Worm (Caenorhabditis elegans) whole organism, early embryonic: ENCODE results near the gene F40A3.1.

ENCODE experiments used
- B0310.2 ChIP-seq: sonication (generic microtip); optimal IDR thresholded peaks from 2 replicates; lab custom pipeline; 2016; ENCODE audit warnings: mild to moderate bottlenecking, missing genetic modification characterization, missing compliant biosample characterization
- F13C5.2 ChIP-seq: sonication (generic microtip); optimal IDR thresholded peaks from 2 replicates; lab custom pipeline; 2017; ENCODE audit warnings: mild to moderate bottlenecking, missing genetic modification characterization, inconsistent platforms, missing compliant biosample characterization
- aly-1 ChIP-seq: sonication (generic microtip); optimal IDR thresholded peaks from 2 replicates; lab custom pipeline; 2016; ENCODE audit warnings: missing genetic modification characterization, missing compliant biosample characterization
- ama-1 ChIP-seq: fragments of 150-350 bp; optimal IDR thresholded peaks from 2 replicates; lab custom pipeline; 2014
- ceh-13 ChIP-seq: fragments of 200-800 bp; sonication (Bioruptor generic); optimal IDR thresholded peaks from 2 replicates; lab custom pipeline; 2018; ENCODE audit warnings: mild to moderate bottlenecking, missing genetic modification characterization, missing compliant biosample characterization
- ceh-36 ChIP-seq: sonication (generic microtip); optimal IDR thresholded peaks from 2 replicates; lab custom pipeline; 2016; ENCODE audit warnings: missing genetic modification characterization, inconsistent platforms, missing compliant biosample characterization
- ets-7 ChIP-seq: sonication (generic microtip); optimal IDR thresholded peaks from 2 replicates; lab custom pipeline; 2016; ENCODE audit warnings: missing genotype, missing genetic modification characterization, missing compliant biosample characterization
- flt-1 ChIP-seq: fragments of 200-800 bp; sonication (Bioruptor generic); IDR thresholded peaks from 2 replicates; pipeline ENCODE4 v1.3.6; 2022; ENCODE audit warnings: missing genetic modification characterization, missing compliant biosample characterization
- hmbx-1 ChIP-seq: sonication (generic microtip); optimal IDR thresholded peaks from 2 replicates; lab custom pipeline; 2016; ENCODE audit warnings: mild to moderate bottlenecking, missing genetic modification characterization, missing compliant biosample characterization
- hmg-4 ChIP-seq: fragments of 200-800 bp; sonication (Bioruptor generic); optimal IDR thresholded peaks from 2 replicates; lab custom pipeline; 2018; ENCODE audit warnings: mild to moderate bottlenecking, missing genetic modification characterization, missing compliant biosample characterization
- hnd-1 ChIP-seq: sonication (generic microtip); optimal IDR thresholded peaks from 2 replicates; lab custom pipeline; 2016; ENCODE audit warnings: missing genetic modification characterization, missing compliant biosample characterization
- pes-1 ChIP-seq: fragments of 200-800 bp; sonication (Bioruptor generic); IDR thresholded peaks from 2 replicates; pipeline ENCODE4 v1.3.6; 2022; ENCODE audit warnings: missing genetic modification reagents, missing genetic modification characterization, missing compliant biosample characterization
- scrt-1 ChIP-seq: fragments of 200-800 bp; sonication (Bioruptor generic); IDR thresholded peaks from 2 replicates; pipeline ENCODE4 v1.3.6; 2022; ENCODE audit warnings: missing genetic modification characterization, missing compliant biosample characterization
- sea-1 ChIP-seq: fragments of 200-800 bp; sonication (Bioruptor generic); conservative IDR thresholded peaks from 2 replicates; pipeline ENCODE4 v1.3.6; 2022; ENCODE audit warnings: missing genetic modification characterization, missing compliant biosample characterization
- tbx-11 ChIP-seq: fragments of 200-800 bp; sonication (Bioruptor generic); IDR thresholded peaks from 2 replicates; pipeline ENCODE4 v1.3.6; 2022; ENCODE audit warnings: missing genetic modification characterization, missing compliant biosample characterization
- tbx-37 ChIP-seq: fragments of 200-800 bp; sonication (Bioruptor generic); conservative IDR thresholded peaks from 2 replicates; pipeline ENCODE4 v1.3.6; 2022; ENCODE audit warnings: missing genetic modification reagents, missing genetic modification characterization, missing compliant biosample characterization
- tra-4 ChIP-seq: sonication (generic microtip); optimal IDR thresholded peaks from 2 replicates; lab custom pipeline; 2017; ENCODE audit warnings: missing genetic modification characterization, missing compliant biosample characterization

Gene F40A3.1

DNA sequence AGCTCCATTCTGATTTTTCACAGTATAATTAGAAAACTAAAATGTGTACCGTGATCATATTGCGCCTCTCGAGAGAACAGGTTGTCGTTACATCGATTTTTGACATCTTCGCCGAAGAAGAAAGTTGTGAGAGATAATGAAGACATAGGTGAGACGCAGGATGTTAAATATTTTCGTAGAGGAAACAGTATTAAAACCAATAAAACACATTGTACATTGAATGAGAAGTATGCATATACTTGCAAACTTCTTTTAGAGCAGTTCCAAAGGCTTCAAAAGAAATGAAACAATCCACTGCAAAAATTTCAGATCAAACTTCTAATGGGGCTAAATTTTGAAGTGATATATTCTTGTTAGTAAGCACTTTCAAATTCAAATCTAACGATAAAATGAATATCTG lies 20.6 kb upstream of the F40A3.1 start, which contains the start of gene nipi-4:
nipi-4 (minus strand) TSS at position 101 of the 400 bp plus-strand sequence.
- TF ChIP-seq ceh-13 (GFP tag; lab: Kevin White, UChicago) = no peak
- no peak for TF ChIP-seq sea-1 (GFP tag; lab: Robert Waterston, UW)
- no peak for TF ChIP-seq tbx-11 (GFP tag; lab: Robert Waterston, UW)

DNA sequence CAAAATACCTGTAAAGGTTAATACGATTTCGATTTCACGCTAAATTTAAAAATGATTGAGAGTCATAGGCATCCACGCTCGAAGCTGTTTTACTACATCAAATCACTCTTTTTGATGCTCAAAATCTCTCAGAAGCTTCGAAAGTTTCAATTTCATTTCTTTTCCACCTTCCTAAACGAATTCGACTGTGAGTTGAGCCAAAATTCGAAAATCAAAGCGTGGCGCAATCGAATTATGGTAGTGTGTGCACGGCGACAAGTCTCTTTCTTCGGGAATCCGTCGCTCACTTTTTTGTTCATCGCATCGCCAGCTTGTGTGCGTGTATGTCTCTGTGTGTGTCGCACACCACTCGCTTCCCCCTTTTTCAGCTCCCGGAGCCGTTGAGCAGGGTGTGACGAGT lies 18.4 kb upstream of the F40A3.1 start:
- TF ChIP-seq aly-1 (no peak), tra-4 (tag; lab: Kevin White, UChicago) (no peak), hmbx-1 (no peak), F13C5.2 (tag; lab: Kevin White, UChicago) (no peak), ets-7 (tag; lab: Kevin White, UChicago) (no peak), hmg-4 (GFP tag; lab: Kevin White, UChicago) (no peak), ama-1 (lab: Kevin White, UChicago) (no peak), pes-1 (GFP tag; lab: Robert Waterston, UW) (no peak), tbx-11 (GFP tag; lab: Robert Waterston, UW) (no peak)

DNA sequence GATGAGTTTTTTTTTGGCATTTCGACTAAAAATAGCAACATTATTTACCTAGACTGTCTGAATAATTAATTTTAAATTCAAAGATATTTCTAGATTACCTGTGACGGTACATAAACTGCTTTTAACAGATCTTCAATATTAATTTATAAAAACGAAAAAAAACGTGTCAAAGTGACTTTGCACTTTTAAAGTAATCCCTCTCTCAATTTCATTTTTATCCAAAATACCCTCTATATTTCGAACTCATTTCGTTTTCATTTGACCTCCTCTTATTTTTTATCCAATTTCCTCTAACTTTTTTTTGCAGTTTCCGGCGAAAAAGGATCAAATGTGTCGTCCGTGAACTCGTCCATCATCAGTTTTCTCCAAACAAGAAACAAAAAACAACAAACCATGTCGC lies 15.9 kb upstream of the F40A3.1 start, which contains the start of gene F40A3.4:
F40A3.4 (plus strand) TSS at position 301 of the 400 bp plus-strand sequence.
- TF ChIP-seq hnd-1 (tag; lab: Kevin White, UChicago) (no peak), hmbx-1 (no peak), aly-1 (no peak), tbx-11 (GFP tag; lab: Robert Waterston, UW) (no peak), ceh-36 (tag; lab: Kevin White, UChicago) (no peak), flt-1 (no peak), scrt-1 (GFP tag; lab: Robert Waterston, UW) (no peak), B0310.2 (tag; lab: Kevin White, UChicago) (no peak), F13C5.2 (tag; lab: Kevin White, UChicago) (no peak)

DNA sequence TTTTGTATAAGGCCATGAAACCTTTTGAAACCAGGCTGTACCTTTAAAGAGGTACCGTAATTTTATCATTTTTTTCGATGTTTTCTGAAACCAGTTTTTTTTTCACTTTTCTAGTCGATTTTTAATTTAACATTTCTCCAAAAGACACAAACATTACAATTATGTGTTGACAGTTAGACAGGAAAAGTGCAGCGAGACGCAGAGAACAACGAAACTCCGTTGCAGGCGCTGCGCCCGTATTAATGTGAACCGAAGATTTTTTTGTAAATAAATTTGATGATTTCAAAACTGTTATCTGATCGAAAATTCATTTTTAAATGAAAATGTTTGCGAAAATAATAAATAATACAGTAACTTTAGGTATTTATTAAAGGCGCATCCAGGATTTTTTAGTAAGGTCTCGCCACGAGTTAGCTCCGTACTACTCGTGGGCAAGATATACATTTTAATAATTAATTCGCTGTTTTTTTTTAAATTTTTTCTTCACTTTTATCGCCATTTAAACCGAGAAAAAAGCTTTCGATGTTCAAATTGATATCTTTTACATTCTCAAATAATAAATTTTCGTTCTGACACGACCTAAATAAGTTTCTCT lies 14.4 kb upstream of the F40A3.1 start, which contains the start of gene F40A3.3:
F40A3.3 (plus strand) TSS at position 564 of the 595 bp plus-strand sequence.
- TF ChIP-seq hmg-4 (GFP tag; lab: Kevin White, UChicago) = no peak
- no peak for TF ChIP-seq ceh-13 (GFP tag; lab: Kevin White, UChicago)
- no peak for TF ChIP-seq scrt-1 (GFP tag; lab: Robert Waterston, UW)

DNA sequence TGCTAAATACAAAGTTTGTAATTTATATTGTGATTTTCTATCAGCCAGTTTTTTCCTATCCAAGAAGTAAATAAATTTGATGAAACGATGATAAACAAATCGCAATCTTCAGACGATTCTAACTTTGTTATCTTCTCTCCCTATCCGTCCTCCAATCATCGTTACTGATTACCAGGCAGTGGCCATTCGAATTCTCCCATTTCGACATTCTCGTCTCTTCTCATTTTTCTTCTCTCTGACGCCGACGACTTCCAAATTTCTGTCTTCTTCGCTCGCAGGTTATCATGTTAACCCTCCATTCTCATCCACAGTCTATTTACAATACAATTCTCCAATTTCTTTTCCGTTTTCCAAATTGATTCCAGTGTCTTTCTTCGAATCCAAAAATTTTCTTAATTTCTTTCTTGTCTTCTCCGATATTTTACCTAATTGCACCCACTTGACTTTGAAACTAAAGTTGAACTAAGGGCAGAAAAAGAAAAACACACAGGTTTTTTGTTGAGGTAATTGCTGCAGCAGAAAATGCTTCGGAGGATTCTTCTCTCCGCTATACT lies 12.8 kb upstream of the F40A3.1 start, which contains the start of gene F40A3.2:
F40A3.2 (plus strand) TSS at position 504 of the 554 bp plus-strand sequence.
- TF ChIP-seq ets-7 (tag; lab: Kevin White, UChicago) (no peak), F13C5.2 (tag; lab: Kevin White, UChicago) (no peak), sea-1 (GFP tag; lab: Robert Waterston, UW) (no peak)

DNA sequence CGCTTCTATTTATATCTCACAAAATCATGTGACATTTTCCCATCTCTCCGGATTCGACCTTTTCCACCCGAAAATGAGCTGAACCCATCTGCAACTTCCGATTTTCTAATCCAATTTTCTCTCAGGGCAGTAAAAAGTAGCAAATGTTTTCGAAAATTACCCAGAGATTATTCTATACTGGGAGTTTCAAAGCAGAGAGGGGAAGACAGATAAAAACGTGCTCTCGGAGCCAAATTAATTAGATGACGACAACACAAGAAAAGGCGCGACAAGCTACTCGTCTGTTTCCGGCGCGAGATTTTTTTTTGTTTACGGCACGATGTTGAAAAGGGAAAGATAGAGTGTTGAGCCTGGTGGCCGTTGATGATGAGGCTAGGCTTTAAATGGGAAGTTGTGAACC lies 6.9 kb upstream of the F40A3.1 start:
- TF ChIP-seq tra-4 (tag; lab: Kevin White, UChicago) (no peak), tbx-11 (GFP tag; lab: Robert Waterston, UW) (no peak), ceh-36 (tag; lab: Kevin White, UChicago) (no peak), F13C5.2 (tag; lab: Kevin White, UChicago) (no peak), aly-1 (no peak), sea-1 (GFP tag; lab: Robert Waterston, UW) (no peak), hnd-1 (tag; lab: Kevin White, UChicago) (no peak), tbx-37 (GFP tag; lab: Robert Waterston, UW) (no peak), scrt-1 (GFP tag; lab: Robert Waterston, UW) (no peak), pes-1 (GFP tag; lab: Robert Waterston, UW) (no peak), B0310.2 (tag; lab: Kevin White, UChicago) (no peak), ama-1 (lab: Kevin White, UChicago) (no peak), hmg-4 (GFP tag; lab: Kevin White, UChicago) (no peak), ets-7 (tag; lab: Kevin White, UChicago) (no peak), hmbx-1 (no peak)

DNA sequence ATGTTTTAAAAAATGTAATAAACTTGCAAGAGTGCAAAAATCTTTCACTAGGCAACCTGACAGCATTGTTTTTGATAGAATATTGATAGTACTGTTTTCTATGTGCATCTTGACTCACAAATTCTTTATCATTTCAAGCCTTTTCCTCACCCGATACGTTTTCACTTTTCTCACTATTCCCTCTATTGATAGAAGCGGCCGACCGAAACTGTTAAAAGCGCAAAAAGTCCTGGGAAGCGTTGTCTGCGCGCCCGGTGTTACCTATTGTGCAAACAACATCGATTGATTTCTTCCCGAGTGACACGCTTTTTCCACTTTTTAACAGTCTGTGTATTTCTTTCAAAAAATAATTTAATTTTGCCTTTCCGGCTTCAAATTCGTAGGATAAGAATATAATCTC lies 3.3 kb upstream of the F40A3.1 start:
- TF ChIP-seq F13C5.2 (tag; lab: Kevin White, UChicago) = no peak
- no peak for TF ChIP-seq hnd-1 (tag; lab: Kevin White, UChicago)
- TF ChIP-seq pes-1 (GFP tag; lab: Robert Waterston, UW) = no peak
- TF ChIP-seq hmbx-1 = no peak
- no peak for TF ChIP-seq ceh-13 (GFP tag; lab: Kevin White, UChicago)
- TF ChIP-seq tra-4 (tag; lab: Kevin White, UChicago) = no peak
- no peak for TF ChIP-seq sea-1 (GFP tag; lab: Robert Waterston, UW)
- TF ChIP-seq tbx-11 (GFP tag; lab: Robert Waterston, UW) = no peak

DNA sequence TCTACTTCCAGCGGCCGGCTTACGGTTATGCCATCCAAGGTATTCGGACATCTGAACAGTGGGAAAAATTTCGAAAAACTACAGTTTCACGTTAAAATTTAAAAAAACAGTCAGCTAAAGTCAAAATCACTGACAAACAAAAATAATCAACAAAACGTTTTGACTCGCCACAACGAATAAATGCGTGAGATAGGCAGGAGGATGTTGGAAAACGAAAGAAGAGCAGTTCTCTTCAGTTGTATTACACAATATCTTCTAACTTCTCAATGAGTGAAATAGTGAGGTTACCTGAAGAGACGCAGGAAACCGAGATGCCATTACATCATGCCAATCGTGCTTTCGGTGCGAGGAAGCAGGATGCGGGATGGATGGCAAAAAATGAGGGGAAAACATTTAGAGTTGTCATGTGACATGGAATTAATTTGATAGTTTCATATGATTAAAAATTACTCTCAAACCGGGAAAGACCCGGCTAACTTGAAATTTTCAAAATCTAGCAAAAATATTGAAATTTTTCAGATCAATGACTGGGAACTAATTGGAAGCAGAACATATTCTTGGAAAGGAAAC lies 2.6 kb downstream of the F40A3.1 start, which contains the start of gene F40A3.6:
F40A3.6 (minus strand) TSS at position 51 of the 570 bp plus-strand sequence.
- no peak for TF ChIP-seq F13C5.2 (tag; lab: Kevin White, UChicago)
- TF ChIP-seq ama-1 (lab: Kevin White, UChicago) = no peak
- TF ChIP-seq hmbx-1 = no peak
- TF ChIP-seq flt-1 = no peak
- TF ChIP-seq B0310.2 (tag; lab: Kevin White, UChicago) = no peak
- no peak for TF ChIP-seq tbx-11 (GFP tag; lab: Robert Waterston, UW)
- no peak for TF ChIP-seq pes-1 (GFP tag; lab: Robert Waterston, UW)
- no peak for TF ChIP-seq sea-1 (GFP tag; lab: Robert Waterston, UW)
